Worm (Caenorhabditis elegans) whole organism, L1 larva: ENCODE measurements around the gene Y39B6A.25.

Experiments used
- ama-1 ChIP-seq: fragments of 150-350 bp; optimal IDR thresholded peaks from 2 replicates; lab custom pipeline; 2014
- blmp-1 ChIP-seq: fragments of 150-350 bp; optimal IDR thresholded peaks from 2 replicates; lab custom pipeline; 2014; ENCODE audit warnings: missing biosample characterization, missing genetic modification characterization
- ceh-88 ChIP-seq: fragments of 200-800 bp; sonication (Bioruptor generic); IDR thresholded peaks from 2 replicates; pipeline ENCODE4 v1.3.6; 2022; ENCODE audit warnings: missing genetic modification characterization, missing compliant biosample characterization
- dsc-1 ChIP-seq: sonication (generic microtip); optimal IDR thresholded peaks from 2 replicates; lab custom pipeline; 2016; ENCODE audit warnings: mild to moderate bottlenecking, missing genetic modification characterization, missing compliant biosample characterization
- elt-3 ChIP-seq, 6 experiments: fragments of 150-350 bp in 1 of 6; sonication (generic microtip); optimal IDR thresholded peaks; 2 replicates each; lab custom pipeline; 2017 to 2018; ENCODE audit warnings: missing biosample characterization in 6 of 6, missing genetic modification characterization in 6 of 6, inconsistent platforms in 1 of 6
- lin-13 ChIP-seq: fragments of 150-350 bp; optimal IDR thresholded peaks from 2 replicates; lab custom pipeline; 2014; ENCODE audit warnings: missing biosample characterization, missing genetic modification reagents, missing genetic modification characterization
- lin-35 ChIP-seq, 2 experiments: fragments of 150-350 bp; optimal IDR thresholded peaks; 2 replicates each; lab custom pipeline; 2014; ENCODE audit warnings: missing biosample characterization in 2 of 2, missing genetic modification characterization in 2 of 2, missing genetic modification reagents in 2 of 2
- nhr-11 ChIP-seq: fragments of 150-350 bp; optimal IDR thresholded peaks from 2 replicates; lab custom pipeline; 2014; ENCODE audit warnings: missing biosample characterization, missing genetic modification characterization
- nhr-77 ChIP-seq: fragments of 150-350 bp; optimal IDR thresholded peaks from 2 replicates; lab custom pipeline; 2014; ENCODE audit warnings: missing biosample characterization, missing genetic modification characterization
- rnt-1 ChIP-seq: sonication (generic microtip); optimal IDR thresholded peaks from 2 replicates; lab custom pipeline; 2016; ENCODE audit warnings: mild to moderate bottlenecking, missing genetic modification characterization, moderate library complexity, missing compliant biosample characterization
- skn-1 ChIP-seq: fragments of 150-350 bp; optimal IDR thresholded peaks from 2 replicates; lab custom pipeline; 2014; ENCODE audit warnings: missing biosample characterization, missing genetic modification characterization
- swsn-7 ChIP-seq: sonication (generic microtip); optimal IDR thresholded peaks from 2 replicates; lab custom pipeline; 2016; ENCODE audit warnings: missing genetic modification characterization, missing compliant biosample characterization

- no peak for TF ChIP-seq dsc-1 (tag; lab: Kevin White, UChicago)
- no peak for TF ChIP-seq rnt-1 (tag; lab: Kevin White, UChicago)
- no peak for TF ChIP-seq nhr-11
- no peak for TF ChIP-seq nhr-77
- TF ChIP-seq elt-3 (tag; optimal IDR thresholded peaks at IDR 0.05; lab: Kevin White, UChicago): no peak
- TF ChIP-seq lin-13 (GFP tag; lab: Kevin White, UChicago): no peak
- no peak for TF ChIP-seq ama-1 (lab: Kevin White, UChicago)
- TF ChIP-seq ceh-88 (GFP tag; lab: Robert Waterston, UW): no peak
- TF ChIP-seq swsn-7 (tag; lab: Kevin White, UChicago): no peak
- no peak for TF ChIP-seq lin-35 (GFP tag; optimal IDR thresholded peaks at IDR 0.05; lab: Kevin White, UChicago)
- no peak for TF ChIP-seq skn-1 (tag; lab: Kevin White, UChicago)
- no peak for TF ChIP-seq blmp-1 (tag; lab: Kevin White, UChicago)
Measured at ce11 chrV:19000542-19000941, 25.7 kb upstream of the Y39B6A.25 start.
